Fruit fly (Drosophila melanogaster): ENCODE measurements around the gene CG9168.
A peak's percentile ranks its signal among the peaks of the same experiment; 100 is the strongest.

CG9168 gene

DNA sequence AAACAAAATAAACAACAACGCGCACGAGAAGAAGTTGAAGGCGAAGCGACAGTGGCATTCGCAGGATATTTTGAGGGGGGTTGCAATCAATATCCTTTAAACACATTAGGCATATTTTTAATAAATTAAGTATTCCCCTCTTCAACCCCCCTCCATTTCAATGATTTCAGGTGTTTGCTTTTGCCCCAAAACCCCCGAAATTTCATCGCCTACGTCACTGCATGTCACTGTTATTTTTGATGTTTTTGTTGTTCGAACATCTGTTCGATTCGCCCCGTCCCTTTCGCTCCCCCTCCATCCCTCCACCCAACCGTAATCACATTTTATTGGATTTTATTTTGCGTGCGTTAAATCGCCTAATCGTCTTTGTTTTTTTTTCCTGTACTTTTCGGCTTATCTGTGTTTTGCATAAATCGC is 42.6 kb upstream of the CG9168 start (continued):
- TF ChIP-seq CG12104 (GFP tag; optimal IDR thresholded peaks at IDR 0.05) (peak; percentile 39), CG11504 (tag; optimal IDR thresholded peaks at IDR 0.05) (peak; percentile 74), CG3838 (GFP tag; optimal IDR thresholded peaks at IDR 0.05) (no peak), HLHmδ (GFP tag; optimal IDR thresholded peaks at IDR 0.05) (no peak), CG11398 (GFP tag; optimal IDR thresholded peaks at IDR 0.05) (peak; percentile 57), vnd (GFP tag; IDR thresholded peaks at IDR 0.05; ENCODE audit: partially characterized antibody) (no peak), CG14710 (tag; optimal IDR thresholded peaks at IDR 0.05) (peak; percentile 65), Kr (GFP tag; optimal IDR thresholded peaks at IDR 0.05) (peak; percentile 13), btn (GFP tag; optimal IDR thresholded peaks at IDR 0.05) (peak; percentile 68), gcm (GFP tag; optimal IDR thresholded peaks at IDR 0.05) (peak; percentile 20), CG11093 (GFP tag; IDR thresholded peaks at IDR 0.05) (peak; percentile 79), wdn (GFP tag; IDR thresholded peaks at IDR 0.05) (peak; percentile 79), Hand (GFP tag; optimal IDR thresholded peaks at IDR 0.05) (peak; percentile 48), CG34422 (GFP tag; IDR thresholded peaks at IDR 0.05) (peak; percentile 84), Sox102F (GFP tag; optimal IDR thresholded peaks at IDR 0.05) (peak; percentile 73), Jarid2 (GFP tag; optimal IDR thresholded peaks at IDR 0.05) (peak; percentile 48), CG15696 (tag; optimal IDR thresholded peaks at IDR 0.05) (peak; percentile 85), croc (GFP tag; conservative IDR thresholded peaks at IDR 0.05) (peak; percentile 79), dpn (GFP tag; optimal IDR thresholded peaks at IDR 0.05) (peak; percentile 79 to 84), CG1233 (GFP tag; optimal IDR thresholded peaks at IDR 0.05) (peak; percentile 81), CG12659 (GFP tag; optimal IDR thresholded peaks at IDR 0.05) (peak; percentile 54), CG6272 (GFP tag; IDR thresholded peaks at IDR 0.05) (peak; percentile 77), CG15479 (GFP tag; optimal IDR thresholded peaks at IDR 0.05) (peak; percentile 46), CG10979 (tag; optimal IDR thresholded peaks at IDR 0.05) (peak; percentile 74), Chrac-16 (GFP tag; optimal IDR thresholded peaks at IDR 0.05) (peak; percentile 86), chm (GFP tag; IDR thresholded peaks at IDR 0.05) (peak; percentile 91), CG4617 (GFP tag; optimal IDR thresholded peaks at IDR 0.05; ENCODE audit: borderline replicate concordance) (peak; percentile 46), chn (GFP tag; optimal IDR thresholded peaks at IDR 0.05) (peak; percentile 77), tgo (GFP tag; IDR thresholded peaks at IDR 0.05) (peak; percentile 79), bab2 (GFP tag; optimal IDR thresholded peaks at IDR 0.05) (peak; percentile 89), usp (GFP tag; optimal IDR thresholded peaks at IDR 0.05) (no peak), psq (GFP tag; optimal IDR thresholded peaks at IDR 0.05) (peak; percentile 36), hkb (optimal IDR thresholded peaks at IDR 0.05) (no peak), hkb (GFP tag; IDR thresholded peaks at IDR 0.05) (peak; percentile 83), CG17186 (GFP tag; optimal IDR thresholded peaks at IDR 0.05) (no peak), wek (GFP tag; optimal IDR thresholded peaks at IDR 0.05) (no peak), nerfin-1 (tag; optimal IDR thresholded peaks at IDR 0.05) (peak; percentile 53), Ets97D (GFP tag; optimal IDR thresholded peaks at IDR 0.05) (peak; percentile 62), CG3847 (GFP tag; IDR thresholded peaks at IDR 0.05) (peak; percentile 82), Camta (GFP tag; optimal IDR thresholded peaks at IDR 0.05) (peak; percentile 75), CG16815 (GFP tag; optimal IDR thresholded peaks at IDR 0.05) (peak; percentile 83), CG9817 (tag; optimal IDR thresholded peaks at IDR 0.05) (peak; percentile 47), Med (GFP tag) (peak; percentile 98), Opbp (GFP tag; IDR thresholded peaks at IDR 0.05; ENCODE audit: partially characterized antibody) (no peak), CG12155 (GFP tag; optimal IDR thresholded peaks at IDR 0.05) (peak; percentile 66), Hmr (GFP tag; optimal IDR thresholded peaks at IDR 0.05) (peak; percentile 80), Fer3 (tag; optimal IDR thresholded peaks at IDR 0.05) (peak; percentile 72), Side (GFP tag; optimal IDR thresholded peaks at IDR 0.05) (peak; percentile 64), CG3281 (GFP tag; optimal IDR thresholded peaks at IDR 0.05) (peak; percentile 70), ftz-f1 (GFP tag; optimal IDR thresholded peaks at IDR 0.05) (peak; percentile 22), CG6791 (GFP tag; IDR thresholded peaks at IDR 0.05; ENCODE audit: partially characterized antibody) (no peak)

All from whole organism, embryonic.